Worm (Caenorhabditis elegans): Measurements from ENCODE around the gene B0563.7.

B0563.7 gene

ce11 chrX:9103584-9103983 lies 50.5 kb downstream of the B0563.7 start:
- TF ChIP-seq dao-5 (tag; optimal IDR thresholded peaks at IDR 0.05) (no peak), W03F9.2 (tag; optimal IDR thresholded peaks at IDR 0.05) (no peak), him-1 (tag; optimal IDR thresholded peaks at IDR 0.05) (no peak)

- TF ChIP-seq him-1 (tag; optimal IDR thresholded peaks at IDR 0.05) (no peak), W03F9.2 (tag; optimal IDR thresholded peaks at IDR 0.05) (no peak), dao-5 (tag; optimal IDR thresholded peaks at IDR 0.05) (no peak)
Observed at ce11 chrX:9103048-9103447, 51.1 kb downstream of the B0563.7 start.

Measured in whole organism, L4/young adult.